Fruit fly (Drosophila melanogaster) Kc167 (cell line): ENCODE results near the gene Jon99Fi.

Experiments
- Sin3A ChIP-seq: fragments of >200 bp; optimal IDR thresholded peaks from 2 replicates; lab custom pipeline; 2018; ENCODE audit warnings: missing external identifiers
- h ChIP-seq: fragments of >200 bp; optimal IDR thresholded peaks from 3 replicates; lab custom pipeline; 2018; ENCODE audit warnings: missing external identifiers
- psq ChIP-seq: fragments of >200 bp; optimal IDR thresholded peaks from 2 replicates; lab custom pipeline; 2017; ENCODE audit warnings: missing external identifiers

DNA sequence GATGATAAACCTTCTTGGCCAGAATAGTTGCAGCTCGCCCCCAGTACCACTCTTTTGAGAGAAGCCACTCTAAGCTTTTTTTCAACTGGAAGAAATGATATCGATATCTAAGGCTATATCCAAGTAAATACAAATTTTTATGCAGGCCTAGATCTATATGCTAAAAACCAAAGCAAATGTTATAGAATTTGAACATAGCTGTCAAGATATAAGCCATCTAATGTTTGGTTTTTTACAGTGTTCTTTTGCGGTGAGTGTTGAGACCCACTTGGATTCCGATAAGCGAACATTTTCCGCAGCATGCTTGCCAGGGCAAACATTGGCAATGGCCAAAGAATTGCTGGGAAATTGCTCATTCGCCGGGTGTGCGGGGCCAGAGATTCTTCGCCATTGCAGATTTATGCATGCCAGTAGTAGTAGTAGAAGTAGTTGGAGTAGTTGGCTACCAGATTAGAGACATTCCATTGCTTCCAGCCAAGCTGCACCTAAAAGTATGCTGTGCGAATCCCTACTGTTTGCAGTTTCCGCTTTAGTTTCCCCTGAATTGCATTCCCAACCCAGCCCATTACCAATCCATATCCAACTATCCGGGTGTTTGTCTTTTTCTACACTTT is 40.0 kb downstream of the Jon99Fi start:
- TF ChIP-seq psq (lab: Kevin White, UChicago) (no peak), h (lab: Kevin White, UChicago) (no peak), Sin3A (no peak)
